Fruit fly (Drosophila melanogaster): ENCODE measurements around the gene CG10657.
A peak's percentile ranks its signal among the peaks of the same experiment; 100 is the strongest.

Gene CG10657

DNA sequence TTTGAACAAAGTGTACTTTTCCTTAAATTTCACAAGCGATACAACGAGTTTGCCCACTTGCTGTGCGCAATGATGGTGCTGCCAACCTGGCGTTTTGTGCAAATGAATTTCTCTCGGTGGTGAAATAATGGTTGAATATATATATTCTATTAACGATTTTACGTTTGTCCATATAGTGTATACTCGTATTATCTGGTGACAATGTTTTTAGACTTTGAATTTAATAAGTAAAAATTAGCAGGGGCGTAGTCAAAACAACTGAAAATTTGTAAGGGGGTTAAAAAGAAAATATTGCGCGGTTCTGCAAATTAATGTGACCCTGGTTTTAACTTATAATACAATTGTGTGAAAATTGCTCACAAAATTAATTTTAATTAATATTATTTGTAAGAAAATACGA lies 26.9 kb upstream of the CG10657 start, which contains the start of the genes ver and Gcn5 (continued):
- TF ChIP-seq chif (GFP tag; optimal IDR thresholded peaks at IDR 0.05) (peak; percentile 74 to 88), CG17568 (GFP tag; optimal IDR thresholded peaks at IDR 0.05) (no peak), HmgZ (tag; optimal IDR thresholded peaks at IDR 0.05) (peak; percentile 93), lilli (GFP tag; optimal IDR thresholded peaks at IDR 0.05) (peak; percentile 95), CG8478 (optimal IDR thresholded peaks at IDR 0.05) (no peak), CG2889 (GFP tag; IDR thresholded peaks at IDR 0.05) (peak; percentile 90), Hr39 (optimal IDR thresholded peaks at IDR 0.05) (no peak), Dp (GFP tag; optimal IDR thresholded peaks at IDR 0.05) (peak; percentile 58), row (GFP tag; IDR thresholded peaks at IDR 0.05) (peak; percentile 96), sens (GFP tag) (peak; percentile 97), CG4820 (GFP tag; optimal IDR thresholded peaks at IDR 0.05) (peak; percentile 86), CG33213 (GFP tag; optimal IDR thresholded peaks at IDR 0.05) (peak; percentile 68), Scr (GFP tag; IDR thresholded peaks at IDR 0.05; ENCODE audit: partially characterized antibody) (no peak), CG17186 (GFP tag; optimal IDR thresholded peaks at IDR 0.05) (peak; percentile 78), odd (GFP tag; optimal IDR thresholded peaks at IDR 0.05) (peak; percentile 82), CG17359 (tag; optimal IDR thresholded peaks at IDR 0.05) (peak; percentile 94), psq (GFP tag; optimal IDR thresholded peaks at IDR 0.05) (peak; percentile 73), NFAT (GFP tag; IDR thresholded peaks at IDR 0.05) (peak; percentile 91), ash1 (GFP tag; optimal IDR thresholded peaks at IDR 0.05) (no peak), CG3838 (GFP tag; optimal IDR thresholded peaks at IDR 0.05) (peak; percentile 70), Oli (tag; optimal IDR thresholded peaks at IDR 0.05) (peak; percentile 90), ham (GFP tag; IDR thresholded peaks at IDR 0.05) (peak; percentile 78), vfl (GFP tag; optimal IDR thresholded peaks at IDR 0.05) (peak; percentile 82), zen (tag; optimal IDR thresholded peaks at IDR 0.05) (peak; percentile 89), CG8388 (GFP tag; optimal IDR thresholded peaks at IDR 0.05) (peak; percentile 79), Pdp1 (GFP tag; optimal IDR thresholded peaks at IDR 0.05) (peak; percentile 85 to 86), Camta (GFP tag; optimal IDR thresholded peaks at IDR 0.05) (peak; percentile 80), ttk (GFP tag; IDR thresholded peaks at IDR 0.05) (peak; percentile 90), CG11093 (GFP tag; IDR thresholded peaks at IDR 0.05) (peak; percentile 89), CG1024 (GFP tag; IDR thresholded peaks at IDR 0.05) (peak; percentile 90)

DNA sequence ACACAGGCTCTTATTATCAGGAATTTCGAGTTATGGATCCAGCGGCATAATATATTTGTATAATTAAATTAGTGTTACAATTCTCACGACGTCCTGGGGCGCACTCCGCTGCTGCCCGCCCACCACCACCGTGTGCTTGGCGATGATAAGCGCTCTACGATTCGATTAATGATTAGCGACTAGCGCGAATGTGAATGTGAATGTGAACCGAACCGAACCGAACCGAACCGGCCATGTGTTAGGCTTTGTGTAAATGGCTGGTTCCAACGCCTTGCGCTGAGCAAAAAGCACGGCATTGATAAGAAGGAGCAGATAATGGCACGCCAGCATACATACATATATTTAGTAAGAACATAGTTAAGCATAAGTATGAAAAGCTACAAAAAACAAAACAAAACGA lies 22.3 kb upstream of the CG10657 start:
- TF ChIP-seq gt (GFP tag; IDR thresholded peaks at IDR 0.05) (no peak), zen2 (GFP tag; IDR thresholded peaks at IDR 0.05; ENCODE audit: partially characterized antibody) (no peak), unpg (GFP tag; optimal IDR thresholded peaks at IDR 0.05) (no peak), tll (GFP tag; optimal IDR thresholded peaks at IDR 0.05) (no peak), dan (GFP tag; IDR thresholded peaks at IDR 0.05) (no peak), oc (tag; optimal IDR thresholded peaks at IDR 0.05) (no peak), Ravus (GFP tag; IDR thresholded peaks at IDR 0.05) (no peak), trem (tag; optimal IDR thresholded peaks at IDR 0.05) (no peak), CG34224 (GFP tag; IDR thresholded peaks at IDR 0.05; ENCODE audit: partially characterized antibody) (no peak), exex (tag; optimal IDR thresholded peaks at IDR 0.05) (peak; percentile 72), GATAe (GFP tag; conservative IDR thresholded peaks at IDR 0.05) (0 out of 2 replicates have a peak, but pooled peaks have one; percentile 24), NK7.1 (GFP tag; optimal IDR thresholded peaks at IDR 0.05) (no peak), gem (tag; optimal IDR thresholded peaks at IDR 0.05) (peak; percentile 45), hbn (GFP tag; IDR thresholded peaks at IDR 0.05; ENCODE audit: partially characterized antibody) (no peak), CrebB (tag; optimal IDR thresholded peaks at IDR 0.05) (no peak), CG15514 (GFP tag; optimal IDR thresholded peaks at IDR 0.05) (peak; percentile 81), HmgZ (tag; optimal IDR thresholded peaks at IDR 0.05) (peak; percentile 17), CG7556 (GFP tag; optimal IDR thresholded peaks at IDR 0.05) (no peak), CG8290 (GFP tag; optimal IDR thresholded peaks at IDR 0.05) (no peak), CG8290 (tag; optimal IDR thresholded peaks at IDR 0.05) (no peak), CG11723 (GFP tag; optimal IDR thresholded peaks at IDR 0.05) (no peak), sna (GFP tag; IDR thresholded peaks at IDR 0.05; ENCODE audit: partially characterized antibody) (no peak), zf30C (GFP tag; optimal IDR thresholded peaks at IDR 0.05) (no peak), Xbp1 (GFP tag; optimal IDR thresholded peaks at IDR 0.05) (no peak)

All from whole organism, embryonic.